Fruit fly (Drosophila melanogaster) whole organism, adult: Measurements from ENCODE around the gene sna.

Source experiments
- CG12768 ChIP-seq: fragments of 200-800 bp; sonication (Bioruptor generic); optimal IDR thresholded peaks from 2 replicates; lab custom pipeline; 2017; ENCODE audit warnings: missing biosample characterization, missing genetic modification characterization, mild to moderate bottlenecking, moderate library complexity, missing genetic modification reagents
- CG14711 ChIP-seq: fragments of 200-800 bp; sonication (Bioruptor generic); optimal IDR thresholded peaks from 2 replicates; lab custom pipeline; 2018; ENCODE audit warnings: missing biosample characterization, mild to moderate bottlenecking, missing genetic modification characterization, moderate library complexity
- CG1620 ChIP-seq: fragments of 200-800 bp; sonication (Bioruptor generic); optimal IDR thresholded peaks from 2 replicates; lab custom pipeline; 2016; ENCODE audit warnings: missing biosample characterization, missing genetic modification characterization
- CG33017 ChIP-seq: fragments of 200-800 bp; sonication (Bioruptor generic); optimal IDR thresholded peaks from 2 replicates; lab custom pipeline; 2018; ENCODE audit warnings: missing biosample characterization, mild to moderate bottlenecking, missing genetic modification characterization, moderate library complexity
- CG7101 ChIP-seq: fragments of 200-800 bp; sonication (Bioruptor generic); optimal IDR thresholded peaks from 2 replicates; lab custom pipeline; 2018; ENCODE audit warnings: missing biosample characterization, mild to moderate bottlenecking, missing genetic modification characterization, moderate library complexity
- Crg-1 ChIP-seq: fragments of 200-800 bp; sonication (Bioruptor generic); optimal IDR thresholded peaks from 2 replicates; lab custom pipeline; 2016; ENCODE audit warnings: missing biosample characterization, missing genetic modification characterization
- Hr96 ChIP-seq: fragments of 200-800 bp; sonication (Bioruptor generic); optimal IDR thresholded peaks from 2 replicates; lab custom pipeline; 2016; ENCODE audit warnings: missing biosample characterization, missing genetic modification characterization
- cnc ChIP-seq, 2 experiments: fragments of >200 bp; optimal IDR thresholded peaks; 2 replicates each; lab custom pipeline; 2017
- kay ChIP-seq: fragments of 200-800 bp; sonication (Bioruptor generic); peaks from one replicate; lab custom pipeline; 2016; ENCODE audit warnings: missing biosample characterization, missing genetic modification characterization, borderline replicate concordance
- ovo ChIP-seq: fragments of 200-800 bp; sonication (Bioruptor generic); optimal IDR thresholded peaks from 2 replicates; lab custom pipeline; 2016; ENCODE audit warnings: missing biosample characterization, missing genetic modification characterization
- tj ChIP-seq: fragments of 200-800 bp; sonication (Bioruptor generic); optimal IDR thresholded peaks from 3 replicates; lab custom pipeline; 2017; ENCODE audit warnings: missing biosample characterization, mild to moderate bottlenecking, missing genetic modification characterization, moderate library complexity
- toe ChIP-seq: fragments of 200-800 bp; sonication (Bioruptor generic); optimal IDR thresholded peaks from 2 replicates; lab custom pipeline; 2016; ENCODE audit warnings: missing biosample characterization, missing genetic modification characterization

- no peak for TF ChIP-seq CG12768
- TF ChIP-seq CG1620 (GFP tag; lab: Kevin White, UChicago), result no peak
- TF ChIP-seq ovo (GFP tag; lab: Kevin White, UChicago), result no peak
- no peak for TF ChIP-seq CG33017 (tag; lab: Kevin White, UChicago)
- no peak for TF ChIP-seq kay (GFP tag; lab: Kevin White, UChicago)
- TF ChIP-seq CG14711, result no peak
- TF ChIP-seq toe, result no peak
- no peak for TF ChIP-seq Crg-1 (GFP tag; lab: Kevin White, UChicago)
- TF ChIP-seq tj, result no peak
- TF ChIP-seq cnc (optimal IDR thresholded peaks at IDR 0.05; lab: Kevin White, UChicago), result no peak
- TF ChIP-seq CG7101 (tag; lab: Kevin White, UChicago), result no peak
- no peak for TF ChIP-seq Hr96 (GFP tag; lab: Kevin White, UChicago)
These were observed 42.3 kb downstream of the sna start for dm6 chr2L:15435655-15436265.
